Worm (Caenorhabditis elegans) whole organism, mixed stage, embryonic: Measurements from ENCODE around the gene chd-3.

Experiments used
- ceh-43 ChIP-seq: fragments of 200-800 bp; sonication (Bioruptor generic); optimal IDR thresholded peaks from 2 replicates; lab custom pipeline; 2018; ENCODE audit warnings: mild to moderate bottlenecking, missing genetic modification characterization, moderate library complexity, missing compliant biosample characterization
- lsy-2 ChIP-seq: fragments of 150-350 bp; optimal IDR thresholded peaks from 2 replicates; lab custom pipeline; 2014; ENCODE audit warnings: missing biosample characterization, missing genetic modification characterization
- mab-5 ChIP-seq: fragments of 150-350 bp; optimal IDR thresholded peaks from 2 replicates; lab custom pipeline; 2014; ENCODE audit warnings: missing biosample characterization, missing genetic modification characterization
- mls-2 ChIP-seq: sonication (generic microtip); optimal IDR thresholded peaks from 2 replicates; lab custom pipeline; 2016; ENCODE audit warnings: mild to moderate bottlenecking, missing genetic modification characterization, moderate library complexity, missing compliant biosample characterization
- nhr-28 ChIP-seq: fragments of 150-350 bp; optimal IDR thresholded peaks from 2 replicates; lab custom pipeline; 2014; ENCODE audit warnings: missing biosample characterization, missing genetic modification characterization
- pha-4 ChIP-seq: fragments of 150-350 bp; optimal IDR thresholded peaks from 2 replicates; lab custom pipeline; 2018; ENCODE audit warnings: missing biosample characterization, missing genetic modification reagents, missing genetic modification characterization
- snpc-4 ChIP-seq: fragments of 150-350 bp; optimal IDR thresholded peaks from 2 replicates; lab custom pipeline; 2014; ENCODE audit warnings: missing biosample characterization, missing genetic modification characterization
- unc-62 ChIP-seq: fragments of 150-350 bp; optimal IDR thresholded peaks from 2 replicates; lab custom pipeline; 2014; ENCODE audit warnings: missing biosample characterization, missing genetic modification reagents, missing genetic modification characterization

DNA sequence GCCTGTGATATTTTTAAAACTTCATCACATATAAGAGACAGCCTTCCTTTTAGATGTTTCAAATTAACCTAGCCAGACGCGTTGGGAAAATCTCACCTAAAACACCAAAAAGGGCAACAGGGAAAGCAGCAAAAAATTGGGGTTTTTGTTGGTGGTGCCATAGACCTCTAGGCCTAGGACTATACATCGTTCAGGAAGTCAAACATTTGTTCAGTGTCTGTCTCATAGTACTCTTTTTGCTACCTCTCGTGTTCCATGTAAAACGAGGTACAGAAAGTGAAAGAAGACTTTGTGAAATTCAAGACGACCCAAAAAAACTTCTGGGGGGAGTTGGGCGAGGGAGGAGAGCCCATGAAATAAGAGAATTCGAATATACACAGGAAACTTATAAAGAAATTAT lies 23.3 kb downstream of the chd-3 start:
- TF ChIP-seq pha-4 (tag; lab: Kevin White, UChicago) = no peak
- no peak for TF ChIP-seq mls-2
- no peak for TF ChIP-seq mab-5 (tag; lab: Kevin White, UChicago)
- TF ChIP-seq ceh-43 (GFP tag; lab: Kevin White, UChicago) = no peak
- no peak for TF ChIP-seq unc-62 (GFP tag; lab: Kevin White, UChicago)
- no peak for TF ChIP-seq nhr-28 (tag; lab: Kevin White, UChicago)
- TF ChIP-seq snpc-4 = no peak
- no peak for TF ChIP-seq lsy-2
